Worm (Caenorhabditis elegans) whole organism, L3 larva: ENCODE measurements around the gene K08E4.2.

Experiments used
- R02D3.7 ChIP-seq: fragments of 150-350 bp; optimal IDR thresholded peaks from 2 replicates; lab custom pipeline; 2014; ENCODE audit warnings: missing biosample characterization, missing genetic modification characterization
- ceh-16 ChIP-seq: sonication (generic microtip); optimal IDR thresholded peaks from 2 replicates; lab custom pipeline; 2017; ENCODE audit warnings: missing biosample characterization, missing genetic modification characterization
- egl-5 ChIP-seq: fragments of 150-350 bp; optimal IDR thresholded peaks from 2 replicates; lab custom pipeline; 2017; ENCODE audit warnings: missing biosample characterization, missing genetic modification reagents, missing genetic modification characterization, inconsistent platforms
- fkh-10 ChIP-seq: sonication (generic microtip); optimal IDR thresholded peaks from 2 replicates; lab custom pipeline; 2017; ENCODE audit warnings: missing biosample characterization, missing genetic modification reagents, missing genetic modification characterization
- fos-1 ChIP-seq: fragments of 150-350 bp; optimal IDR thresholded peaks from 2 replicates; lab custom pipeline; 2014; ENCODE audit warnings: missing biosample characterization, missing genetic modification characterization
- lin-39 ChIP-seq: fragments of 150-350 bp; optimal IDR thresholded peaks from 2 replicates; lab custom pipeline; 2018; ENCODE audit warnings: missing biosample characterization, missing genetic modification reagents, missing genetic modification characterization
- nhr-12 ChIP-seq: fragments of 150-350 bp; optimal IDR thresholded peaks from 2 replicates; lab custom pipeline; 2014; ENCODE audit warnings: missing biosample characterization, missing genetic modification characterization
- nhr-76 ChIP-seq: fragments of 150-350 bp; sonication (generic microtip); optimal IDR thresholded peaks from 5 replicates; lab custom pipeline; 2014; ENCODE audit warnings: missing biosample characterization, missing genetic modification characterization
- nhr-77 ChIP-seq: fragments of 150-350 bp; optimal IDR thresholded peaks from 2 replicates; lab custom pipeline; 2014; ENCODE audit warnings: missing biosample characterization, missing genetic modification characterization
- snpc-4 ChIP-seq: fragments of 150-350 bp; optimal IDR thresholded peaks from 2 replicates; lab custom pipeline; 2014; ENCODE audit warnings: missing biosample characterization, missing genetic modification characterization
- tbx-2 ChIP-seq: sonication (generic microtip); optimal IDR thresholded peaks from 2 replicates; lab custom pipeline; 2016; ENCODE audit warnings: mild to moderate bottlenecking, missing genetic modification characterization, missing compliant biosample characterization
- unc-39 ChIP-seq: sonication (generic microtip); optimal IDR thresholded peaks from 4 replicates; lab custom pipeline; 2017; ENCODE audit warnings: missing biosample characterization, missing genetic modification characterization
- unc-62 ChIP-seq: fragments of 150-350 bp; sonication (generic microtip); optimal IDR thresholded peaks from 4 replicates; lab custom pipeline; 2014; ENCODE audit warnings: missing biosample characterization, missing genetic modification reagents, missing genetic modification characterization

- TF ChIP-seq unc-62 (GFP tag; lab: Kevin White, UChicago) (no peak), fos-1 (tag; lab: Kevin White, UChicago) (no peak), lin-39 (tag; lab: Kevin White, UChicago) (no peak), nhr-12 (tag; lab: Kevin White, UChicago) (no peak), snpc-4 (tag; lab: Kevin White, UChicago) (no peak), tbx-2 (no peak), unc-39 (tag; lab: Kevin White, UChicago) (no peak), fkh-10 (GFP tag; lab: Kevin White, UChicago) (no peak), ceh-16 (tag; lab: Kevin White, UChicago) (no peak), egl-5 (no peak), R02D3.7 (tag; lab: Kevin White, UChicago) (no peak), nhr-77 (tag; lab: Kevin White, UChicago) (no peak), nhr-76 (tag; lab: Kevin White, UChicago) (no peak)
These were observed 11.4 kb downstream of the K08E4.2 start for ce11 chrIV:12044844-12045738.
